Fruit fly (Drosophila melanogaster): ENCODE results near the gene Got2.
A peak's percentile ranks its signal among the peaks of the same experiment; 100 is the strongest.

The Got2 gene

DNA sequence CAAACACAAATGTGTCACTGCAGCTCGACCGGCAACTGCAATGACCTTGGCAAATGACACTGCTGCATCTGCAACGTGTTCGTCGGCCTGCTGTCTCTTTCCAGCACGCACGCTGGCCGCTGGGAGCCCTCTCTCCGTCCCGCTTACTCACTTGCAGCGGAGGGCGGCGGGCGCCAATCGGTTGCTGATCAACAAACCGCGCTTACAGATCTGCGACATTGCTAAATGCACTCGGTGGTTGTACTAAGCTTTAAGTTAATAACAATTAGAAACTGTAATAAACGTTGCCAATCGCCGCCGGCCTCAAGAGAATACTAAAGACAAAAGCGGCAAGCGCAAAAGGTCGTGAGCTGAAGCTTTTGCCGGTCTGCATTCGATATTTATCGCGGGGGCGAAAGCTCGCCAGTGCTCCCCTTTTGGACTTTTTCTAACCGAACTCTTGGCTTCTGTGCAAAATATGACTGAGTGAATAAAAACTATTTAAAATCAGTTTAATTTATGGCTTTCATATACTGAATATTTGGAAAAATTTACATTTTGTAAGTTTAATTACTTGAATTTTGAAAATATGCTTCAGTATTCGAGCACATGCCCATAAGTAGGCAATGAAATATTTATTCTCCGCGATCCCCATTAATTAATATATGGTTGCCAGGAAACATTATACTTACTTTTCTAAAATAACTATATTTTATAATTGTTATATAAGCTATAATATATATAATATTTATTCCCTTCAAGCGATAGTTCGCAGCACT is at the start of gene Got2:
TSS of gene Got2 (minus strand) at position 325 of the 758 bp plus-strand sequence.
- TF ChIP-seq CG17801 (GFP tag; optimal IDR thresholded peaks at IDR 0.05; ENCODE audit: partially characterized antibody) = peak; percentile 42

DNA sequence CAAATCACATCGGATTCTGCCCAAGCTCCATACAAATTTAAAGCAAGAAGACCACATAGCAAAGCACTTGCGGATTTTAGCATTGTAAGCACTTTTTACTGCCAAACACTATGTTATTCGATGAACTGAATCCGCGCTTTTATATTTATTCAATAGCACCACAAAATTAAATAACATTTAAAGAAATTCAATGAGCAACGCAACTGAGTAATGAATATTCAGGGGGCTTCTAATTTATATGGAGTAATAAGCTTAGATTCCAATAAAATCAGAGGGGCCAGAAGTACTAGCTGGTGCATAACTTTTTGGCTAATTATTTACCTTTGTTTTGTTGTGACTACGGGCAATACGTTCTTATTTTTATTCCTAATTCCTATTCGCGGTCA is 49.6 kb upstream of the Got2 start, which contains the start of gene lectin-22C:
TSS of gene lectin-22C (minus strand) at position 101 of the 386 bp plus-strand sequence.
- TF ChIP-seq CG17801 (GFP tag; optimal IDR thresholded peaks at IDR 0.05; ENCODE audit: partially characterized antibody) = no peak

DNA sequence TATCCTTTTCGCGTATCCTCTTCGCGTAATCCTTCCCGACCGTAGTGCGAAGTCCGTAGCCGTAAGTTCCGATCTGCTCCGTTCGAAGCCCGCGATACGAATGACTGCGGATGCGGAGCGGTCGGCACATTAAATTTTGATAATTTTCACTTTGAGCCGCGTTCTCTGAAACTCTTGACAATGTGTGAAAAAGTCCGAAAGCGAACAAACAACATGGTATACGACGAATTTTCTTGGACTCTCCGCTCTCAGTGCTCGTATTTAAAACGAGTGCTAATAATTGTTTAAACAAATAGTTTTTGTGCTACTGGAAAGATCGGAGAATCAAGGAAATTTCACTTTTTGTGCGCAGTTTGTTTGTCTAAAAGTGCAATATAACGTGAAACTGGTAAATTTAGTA is 48.4 kb upstream of the Got2 start, which contains the start of gene CG42296:
TSS of gene CG42296 (minus strand) at position 101 of the 400 bp plus-strand sequence.
- no peak for TF ChIP-seq CG17801 (GFP tag; optimal IDR thresholded peaks at IDR 0.05; ENCODE audit: partially characterized antibody)

DNA sequence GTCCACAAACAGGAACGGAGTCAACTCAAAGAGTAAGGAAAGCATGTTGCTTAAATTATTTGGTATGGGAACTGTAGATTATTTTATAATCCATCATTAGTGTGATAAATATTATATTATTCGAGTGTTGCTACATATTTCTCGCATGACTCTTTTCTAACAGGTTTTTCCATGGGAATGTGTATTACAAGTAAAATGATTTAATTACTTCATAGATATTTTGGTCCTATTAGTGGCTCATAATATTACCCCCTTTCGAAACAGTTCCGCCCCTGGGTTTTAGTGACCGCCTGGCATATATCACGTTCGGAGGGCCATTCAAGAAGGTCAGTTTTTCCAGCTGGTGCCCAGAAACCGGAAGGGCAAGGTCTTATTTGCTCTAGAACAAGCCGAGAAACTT is 44.5 kb upstream of the Got2 start:
- TF ChIP-seq CG17801 (GFP tag; optimal IDR thresholded peaks at IDR 0.05; ENCODE audit: partially characterized antibody) = peak; percentile 34

DNA sequence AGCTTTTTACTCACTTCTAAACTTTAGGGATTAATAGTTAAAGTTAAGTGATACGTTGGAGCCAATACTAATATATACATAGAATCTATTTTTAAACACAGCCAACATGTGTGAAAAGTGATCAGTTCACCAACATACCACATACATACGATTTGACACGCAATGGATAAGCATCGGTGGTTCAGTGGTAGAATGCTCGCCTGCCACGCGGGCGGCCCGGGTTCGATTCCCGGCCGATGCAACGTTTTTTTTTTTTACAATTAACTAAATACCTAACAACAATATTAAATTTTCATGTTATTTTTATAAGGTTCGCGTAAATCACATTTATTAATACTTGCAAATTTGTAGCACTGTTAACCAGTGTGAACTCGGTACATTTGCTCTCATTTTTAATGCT is 44.0 kb upstream of the Got2 start:
- no peak for TF ChIP-seq CG17801 (GFP tag; optimal IDR thresholded peaks at IDR 0.05; ENCODE audit: partially characterized antibody)

DNA sequence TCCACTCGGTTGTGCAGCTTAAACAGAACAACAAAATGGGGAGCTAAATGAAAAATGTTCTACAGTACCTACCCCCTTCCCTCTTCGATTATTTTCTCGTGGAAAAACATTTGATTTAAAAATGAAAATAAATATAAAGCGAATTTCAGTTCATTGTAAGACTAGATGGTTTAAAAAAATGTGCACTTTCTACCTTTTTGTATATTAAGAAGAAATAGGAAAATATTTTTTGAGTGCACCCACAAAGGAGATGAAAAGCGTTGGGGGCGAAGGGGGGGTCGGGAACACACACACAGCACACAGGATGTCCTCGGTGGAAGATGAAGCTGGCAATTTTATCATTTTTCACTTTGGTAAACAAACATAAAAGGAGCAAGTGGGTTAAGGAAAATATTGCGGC is 35.3 kb upstream of the Got2 start:
- TF ChIP-seq CG17801 (GFP tag; optimal IDR thresholded peaks at IDR 0.05; ENCODE audit: partially characterized antibody) = no peak

DNA sequence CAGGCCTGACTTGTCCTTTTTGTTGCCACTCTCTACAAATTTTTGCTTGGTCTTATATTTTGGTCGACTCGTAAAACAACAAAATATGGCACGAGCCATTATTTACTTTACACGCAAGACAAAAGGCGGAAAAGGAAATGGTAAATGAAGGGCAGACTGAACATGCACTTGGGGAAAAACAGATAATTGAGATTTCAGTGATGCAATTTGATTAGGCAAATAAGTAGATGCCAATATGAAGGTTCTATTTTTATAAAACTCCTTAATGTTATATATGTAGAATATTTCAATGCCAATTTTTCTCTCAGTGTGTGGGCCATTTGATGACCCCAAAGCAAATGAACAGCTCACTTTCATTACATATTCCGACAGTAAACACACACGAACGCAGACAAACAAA is 27.6 kb upstream of the Got2 start:
- TF ChIP-seq CG17801 (GFP tag; optimal IDR thresholded peaks at IDR 0.05; ENCODE audit: partially characterized antibody) = no peak

DNA sequence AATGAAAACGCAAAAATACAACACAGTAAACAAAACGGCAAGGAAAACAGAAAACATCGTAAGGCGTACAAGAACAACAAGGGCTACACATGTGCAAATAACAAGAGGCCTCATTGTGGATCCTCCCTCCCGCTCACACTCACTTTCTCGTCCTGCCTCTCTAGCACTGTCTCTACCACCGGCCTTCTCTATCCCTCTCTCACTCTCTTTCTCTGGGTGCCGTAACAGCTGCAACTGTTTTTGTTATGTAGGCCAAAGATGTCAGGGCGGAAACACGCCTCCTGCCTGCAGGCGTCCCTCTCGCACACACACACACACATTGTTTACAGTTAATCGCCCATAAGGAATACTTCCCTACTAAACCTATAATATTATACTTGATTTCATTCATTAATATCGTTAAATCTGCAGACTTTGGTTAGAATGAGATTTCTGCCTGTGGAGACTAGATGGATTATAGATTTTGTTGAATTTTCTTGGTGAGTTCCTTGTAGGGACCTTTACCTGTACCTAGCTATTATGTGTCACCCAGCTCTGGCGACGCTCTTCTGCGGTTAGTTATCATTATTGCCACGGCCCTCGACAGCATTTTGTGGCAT is 26.4 kb upstream of the Got2 start:
- no peak for TF ChIP-seq CG17801 (GFP tag; optimal IDR thresholded peaks at IDR 0.05; ENCODE audit: partially characterized antibody)

DNA sequence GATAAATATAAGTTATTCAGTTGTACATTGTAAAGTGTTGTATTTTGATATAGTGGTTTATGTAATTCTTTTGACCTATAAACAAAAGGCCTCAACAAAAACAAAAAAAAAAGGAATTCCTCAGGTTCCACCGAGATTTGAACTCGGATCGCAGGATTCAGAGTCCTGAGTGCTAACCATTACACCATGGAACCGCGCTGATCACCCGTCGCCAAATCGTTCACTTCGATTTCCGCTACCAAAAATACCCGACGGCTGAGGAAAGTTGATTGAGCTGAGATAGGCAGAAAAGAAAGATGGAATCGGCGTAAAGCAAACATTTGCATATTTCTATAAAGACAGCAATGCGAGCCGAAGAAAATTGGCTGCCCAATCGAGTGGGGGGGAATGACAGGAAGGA is 25.5 kb upstream of the Got2 start:
- no peak for TF ChIP-seq CG17801 (GFP tag; optimal IDR thresholded peaks at IDR 0.05; ENCODE audit: partially characterized antibody)

DNA sequence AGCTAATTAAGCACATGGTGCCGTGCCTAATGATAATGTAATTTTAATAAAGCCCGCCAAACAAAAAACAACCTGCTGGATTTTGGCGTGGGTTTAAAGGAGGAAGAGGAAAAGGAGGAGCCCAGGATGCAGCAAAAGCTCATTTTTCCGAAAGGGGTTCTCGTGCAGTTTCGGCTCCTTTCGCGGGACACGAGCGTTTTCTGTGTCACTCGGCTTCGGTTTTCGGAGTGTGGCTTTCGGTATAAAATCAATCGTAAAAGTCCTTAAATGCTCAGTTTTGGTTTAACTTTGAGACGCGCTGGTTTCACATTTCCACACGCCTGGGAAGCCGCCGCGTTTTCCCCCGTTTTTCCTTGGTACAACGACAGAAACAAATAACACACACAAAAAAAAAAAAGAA is 23.9 kb upstream of the Got2 start:
- no peak for TF ChIP-seq CG17801 (GFP tag; optimal IDR thresholded peaks at IDR 0.05; ENCODE audit: partially characterized antibody)

DNA sequence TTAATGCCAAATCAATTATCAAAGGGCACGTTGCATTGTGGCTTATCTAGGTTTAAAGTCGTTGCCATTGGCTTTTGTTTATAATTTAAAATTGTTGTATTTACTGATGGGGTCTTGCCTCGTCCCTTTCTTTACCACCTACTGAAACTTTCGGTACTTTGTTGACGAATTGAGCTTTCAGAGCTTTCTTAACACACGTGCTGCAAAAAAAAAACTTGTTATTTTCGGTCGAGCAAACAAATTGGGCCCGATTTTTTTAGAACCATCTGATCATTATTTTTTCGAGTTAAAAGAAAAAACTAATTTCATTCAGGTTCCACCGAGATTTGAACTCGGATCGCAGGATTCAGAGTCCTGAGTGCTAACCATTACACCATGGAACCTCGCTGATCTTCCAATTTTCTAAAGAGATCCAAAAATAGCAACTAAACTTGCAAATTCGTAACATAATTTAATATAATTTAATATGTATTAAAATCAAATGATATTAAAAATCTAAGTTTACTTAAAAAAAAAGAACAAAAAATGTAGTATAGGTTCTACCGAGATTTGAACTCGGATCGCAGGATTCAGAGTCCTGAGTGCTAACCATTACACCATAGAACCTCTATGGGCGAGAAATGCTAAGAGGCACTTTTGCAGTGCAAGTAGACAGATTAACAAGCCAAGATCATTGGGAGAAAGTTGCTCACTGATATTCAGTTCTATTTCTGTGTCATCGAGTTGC is 22.9 kb upstream of the Got2 start:
- no peak for TF ChIP-seq CG17801 (GFP tag; optimal IDR thresholded peaks at IDR 0.05; ENCODE audit: partially characterized antibody)

DNA sequence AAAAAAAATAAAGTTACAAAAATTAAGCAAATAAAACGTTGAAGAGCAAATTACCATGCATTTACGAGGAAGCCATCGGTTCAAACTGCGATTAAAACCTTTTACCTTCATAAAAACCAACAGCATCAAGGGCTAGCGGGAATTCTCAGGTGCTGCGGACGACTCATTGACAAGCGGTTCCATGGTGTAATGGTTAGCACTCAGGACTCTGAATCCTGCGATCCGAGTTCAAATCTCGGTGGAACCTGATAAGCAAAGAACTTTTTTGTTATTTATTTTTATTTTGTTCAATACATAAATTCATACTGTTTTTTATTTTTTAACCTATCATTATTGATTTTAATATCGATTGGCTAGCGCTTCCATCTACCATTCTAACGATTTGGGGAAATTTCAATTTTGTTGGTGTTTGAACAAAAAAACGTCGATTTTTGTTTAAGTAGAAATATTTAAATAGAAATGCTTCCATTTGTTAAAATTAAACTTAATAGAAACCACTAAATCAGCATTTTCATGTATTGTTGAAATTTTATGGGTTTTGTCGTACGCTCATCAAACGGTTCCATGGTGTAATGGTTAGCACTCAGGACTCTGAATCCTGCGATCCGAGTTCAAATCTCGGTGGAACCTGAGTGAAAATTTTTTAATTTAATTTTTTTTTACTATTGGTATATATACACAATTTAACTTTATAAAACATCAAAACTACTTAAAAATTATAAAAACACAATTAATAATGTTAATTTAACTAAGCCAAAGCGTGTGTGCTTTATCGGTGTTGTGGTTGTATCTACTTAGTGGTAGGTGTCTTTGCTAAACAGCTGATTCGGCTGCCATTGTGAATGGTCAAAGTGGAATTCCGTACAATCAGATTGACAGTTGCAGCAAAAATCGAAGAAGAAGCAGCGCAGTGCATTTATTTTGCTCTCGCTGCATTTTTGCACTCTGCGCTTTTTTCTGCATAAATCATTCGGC is 21.7 kb upstream of the Got2 start, which contains the start of gene CG4238:
TSS of gene CG4238 (plus strand) at position 880 of the 975 bp plus-strand sequence.
- peak; percentile 53 for TF ChIP-seq CG17801 (GFP tag; optimal IDR thresholded peaks at IDR 0.05; ENCODE audit: partially characterized antibody)

DNA sequence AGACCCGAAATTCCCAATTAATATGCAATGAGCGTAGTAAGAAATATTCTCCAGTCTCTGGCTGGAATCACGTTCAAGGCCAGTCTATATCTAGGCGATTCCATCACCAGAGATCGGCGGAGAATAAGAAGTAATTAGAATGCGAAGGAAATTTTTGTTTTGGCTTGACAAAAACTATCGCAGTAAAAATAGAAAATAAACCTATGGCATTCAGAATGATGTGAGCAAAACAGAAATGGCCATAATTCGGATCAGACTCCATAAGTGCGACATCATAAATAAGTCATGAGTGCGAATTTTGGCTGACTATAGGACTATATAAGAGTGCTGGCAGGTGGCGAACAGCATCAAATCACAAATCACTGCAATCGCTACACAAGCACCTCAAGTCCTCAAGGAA is 20.6 kb upstream of the Got2 start, which contains the start of gene Nplp4:
TSS of gene Nplp4 (plus strand) at position 301 of the 400 bp plus-strand sequence.
- no peak for TF ChIP-seq CG17801 (GFP tag; optimal IDR thresholded peaks at IDR 0.05; ENCODE audit: partially characterized antibody)

DNA sequence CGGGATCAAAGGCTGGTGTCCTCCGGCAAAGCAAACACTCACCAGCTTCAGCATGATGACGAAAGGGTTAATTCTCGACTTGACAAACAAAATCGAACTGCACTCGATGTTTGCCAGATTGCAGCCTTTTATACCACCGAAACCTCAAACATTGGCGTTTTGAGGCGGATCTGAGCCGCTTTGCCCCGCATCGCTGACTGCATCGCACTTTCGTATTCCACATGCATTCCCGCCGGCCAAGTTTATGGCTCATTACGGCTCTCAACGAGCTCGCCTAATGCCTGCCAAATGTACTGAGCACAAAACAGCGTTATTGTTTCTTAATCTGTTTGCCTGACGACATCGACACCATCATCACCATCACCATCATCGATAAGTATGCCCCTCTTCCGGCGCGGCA is 19.5 kb upstream of the Got2 start, which contains the start of gene CG15353:
TSS of gene CG15353 (minus strand) at position 101 of the 400 bp plus-strand sequence.
- TF ChIP-seq CG17801 (GFP tag; optimal IDR thresholded peaks at IDR 0.05; ENCODE audit: partially characterized antibody) = no peak
